Fruit fly (Drosophila melanogaster): Measurements from ENCODE around the gene eIF2D.

The eIF2D gene

DNA sequence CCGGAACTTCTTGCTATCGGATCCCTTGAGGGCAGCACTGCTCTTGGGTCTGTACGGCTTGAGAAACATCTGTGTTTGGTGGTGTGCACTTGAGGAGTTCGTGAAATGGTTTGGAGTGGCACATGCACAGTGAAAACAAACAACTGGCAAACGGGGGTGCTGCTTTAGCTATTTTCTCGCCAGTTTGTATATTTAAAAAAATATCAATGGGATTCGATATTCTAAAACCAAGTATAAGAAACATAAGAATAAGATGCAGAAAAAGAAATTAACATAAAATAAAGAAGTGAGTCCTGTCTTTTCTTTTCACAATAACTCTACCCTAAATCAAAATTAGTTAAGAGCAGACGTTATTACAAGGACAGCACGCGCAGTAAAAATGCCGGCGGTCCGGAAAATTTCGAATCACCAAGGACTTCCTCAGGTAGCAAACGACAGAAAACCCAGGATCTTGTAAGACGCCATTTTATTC, at the start of gene eIF2D:
TSS of gene eIF2D (minus strand) at position 174 of the 472 bp plus-strand sequence.
- TF ChIP-seq fd85E (GFP tag; optimal IDR thresholded peaks at IDR 0.05) (no peak), CG16779 (tag; optimal IDR thresholded peaks at IDR 0.05) (no peak), svp (GFP tag) (peak; percentile 86), Hr38 (GFP tag; optimal IDR thresholded peaks at IDR 0.05) (no peak), CG7368 (GFP tag; optimal IDR thresholded peaks at IDR 0.05) (no peak), Lpt (GFP tag; optimal IDR thresholded peaks at IDR 0.05) (no peak), CG31627 (GFP tag; optimal IDR thresholded peaks at IDR 0.05) (peak; percentile 62), CG6792 (GFP tag; optimal IDR thresholded peaks at IDR 0.05) (peak; percentile 54), CG6163 (GFP tag; IDR thresholded peaks at IDR 0.05) (peak; percentile 79), CG3032 (tag; optimal IDR thresholded peaks at IDR 0.05) (peak; percentile 68), lz (GFP tag; optimal IDR thresholded peaks at IDR 0.05) (peak; percentile 66), CG8119 (GFP tag; IDR thresholded peaks at IDR 0.05) (peak; percentile 66; the same call in 2 of the 3 replicates), CG15336 (GFP tag; IDR thresholded peaks at IDR 0.05) (peak; percentile 68), CG6854 (GFP tag; optimal IDR thresholded peaks at IDR 0.05) (peak; percentile 3), CG9139 (GFP tag; optimal IDR thresholded peaks at IDR 0.05) (no peak), CG3919 (GFP tag; optimal IDR thresholded peaks at IDR 0.05) (peak; percentile 46), cyc (GFP tag; optimal IDR thresholded peaks at IDR 0.05) (peak; percentile 50), esn (GFP tag; optimal IDR thresholded peaks at IDR 0.05) (peak; percentile 80), fkh (GFP tag; optimal IDR thresholded peaks at IDR 0.05) (peak; percentile 7), Ets21C (GFP tag; optimal IDR thresholded peaks at IDR 0.05) (no peak), pdm3 (GFP tag; optimal IDR thresholded peaks at IDR 0.05) (no peak), CG10631 (GFP tag; optimal IDR thresholded peaks at IDR 0.05) (no peak), CG4318 (GFP tag; optimal IDR thresholded peaks at IDR 0.05) (no peak), ss (GFP tag; optimal IDR thresholded peaks at IDR 0.05) (peak in 1 of 2 experiments; percentile 33), Hr4 (GFP tag; optimal IDR thresholded peaks at IDR 0.05) (no peak), CG11762 (GFP tag; optimal IDR thresholded peaks at IDR 0.05; ENCODE audit: insufficient read depth) (no peak), OdsH (GFP tag; optimal IDR thresholded peaks at IDR 0.05) (no peak), topi (GFP tag; optimal IDR thresholded peaks at IDR 0.05) (peak; percentile 67), Hr39 (GFP tag; optimal IDR thresholded peaks at IDR 0.05) (peak; percentile 43), CG1621 (tag; optimal IDR thresholded peaks at IDR 0.05) (peak; percentile 13), acj6 (GFP tag; optimal IDR thresholded peaks at IDR 0.05) (peak; percentile 55), Blimp-1 (GFP tag; optimal IDR thresholded peaks at IDR 0.05) (no peak), Eip78C (GFP tag) (peak; percentile 86), fd59A (GFP tag; optimal IDR thresholded peaks at IDR 0.05) (no peak), Met (GFP tag; optimal IDR thresholded peaks at IDR 0.05) (no peak), CG34406 (GFP tag; optimal IDR thresholded peaks at IDR 0.05) (peak; percentile 28), dac (GFP tag; optimal IDR thresholded peaks at IDR 0.05) (no peak), CG11294 (GFP tag; IDR thresholded peaks at IDR 0.05) (no peak), CG8632 (GFP tag; optimal IDR thresholded peaks at IDR 0.05) (no peak), Gug (GFP tag; IDR thresholded peaks at IDR 0.05) (peak; percentile 41; the same call in 1 of the 2 replicates), Ets96B (tag; optimal IDR thresholded peaks at IDR 0.05) (peak; percentile 46), CG32006 (GFP tag; optimal IDR thresholded peaks at IDR 0.05) (no peak), eg (GFP tag; IDR thresholded peaks at IDR 0.05) (peak; percentile 79), CG6808 (GFP tag; optimal IDR thresholded peaks at IDR 0.05) (no peak), vri (GFP tag; optimal IDR thresholded peaks at IDR 0.05) (no peak), dsx (GFP tag; optimal IDR thresholded peaks at IDR 0.05; ENCODE audit: poor library complexity, severe bottlenecking) (peak; percentile 26), net (GFP tag; optimal IDR thresholded peaks at IDR 0.05) (peak; percentile 64), achi (GFP tag; optimal IDR thresholded peaks at IDR 0.05) (peak; percentile 64), CG11902 (GFP tag; optimal IDR thresholded peaks at IDR 0.05) (no peak), CG8319 (GFP tag; optimal IDR thresholded peaks at IDR 0.05) (no peak), salr (GFP tag; optimal IDR thresholded peaks at IDR 0.05) (no peak), spab (GFP tag; optimal IDR thresholded peaks at IDR 0.05) (no peak)
